Fruit fly (Drosophila melanogaster): ENCODE results near the gene CG18273.

DNA sequence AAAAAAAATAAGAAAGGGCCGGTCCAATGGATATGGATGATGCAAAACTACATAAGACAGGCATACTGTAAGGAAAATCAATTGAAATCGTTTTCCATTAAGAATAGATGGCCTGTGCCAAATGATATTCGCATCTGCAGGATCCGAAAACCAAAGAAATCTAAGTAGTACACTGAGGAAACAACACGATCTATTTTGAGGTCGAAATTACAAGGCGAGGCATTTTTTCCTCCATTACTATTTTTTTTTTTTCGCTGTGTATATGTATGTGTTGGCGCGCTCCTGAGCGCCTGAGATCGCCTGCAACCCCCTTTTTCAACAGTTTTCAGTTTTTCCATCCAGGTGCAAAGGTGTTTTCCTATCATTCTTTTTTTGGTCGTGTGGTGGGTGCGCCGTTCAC, 23.4 kb downstream of the CG18273 start:
- no peak for TF ChIP-seq CG9817 (tag; optimal IDR thresholded peaks at IDR 0.05)
- TF ChIP-seq CG6689 (GFP tag; IDR thresholded peaks at IDR 0.05), result no peak
- TF ChIP-seq CG17361 (GFP tag; IDR thresholded peaks at IDR 0.05), result no peak
- TF ChIP-seq pfk (GFP tag; optimal IDR thresholded peaks at IDR 0.05), result no peak

Measured in whole organism, embryonic.